Worm (Caenorhabditis elegans): Measurements from ENCODE around the gene ugt-13.

Gene ugt-13

ce11 chrV:4868698-4869097 lies 40.0 kb upstream of the ugt-13 start:
- TF ChIP-seq mes-4 (tag; optimal IDR thresholded peaks at IDR 0.05) (no peak), let-607 (tag; optimal IDR thresholded peaks at IDR 0.05) (no peak), gei-17 (GFP tag; optimal IDR thresholded peaks at IDR 0.05) (no peak)

- TF ChIP-seq ztf-18 (tag; optimal IDR thresholded peaks at IDR 0.05), result no peak
- TF ChIP-seq hlh-12 (tag; optimal IDR thresholded peaks at IDR 0.05), result no peak
- no peak for TF ChIP-seq F23B12.7 (tag; optimal IDR thresholded peaks at IDR 0.05; ENCODE audit: insufficient read depth)
- TF ChIP-seq aptf-3 (GFP tag; IDR thresholded peaks at IDR 0.05), result no peak
- no peak for TF ChIP-seq cebp-2 (GFP tag; IDR thresholded peaks at IDR 0.05)
- no peak for TF ChIP-seq hrde-1 (tag; optimal IDR thresholded peaks at IDR 0.05; ENCODE audit: borderline replicate concordance)
- no peak for TF ChIP-seq ets-4 (GFP tag; optimal IDR thresholded peaks at IDR 0.05)
- no peak for TF ChIP-seq zim-3 (tag; optimal IDR thresholded peaks at IDR 0.05)
- TF ChIP-seq ceh-40 (GFP tag; IDR thresholded peaks at IDR 0.05), result no peak
- no peak for TF ChIP-seq hmg-20 (GFP tag; IDR thresholded peaks at IDR 0.05)
- TF ChIP-seq aptf-2 (GFP tag; conservative IDR thresholded peaks at IDR 0.05), result no peak
Measured at ce11 chrV:4870627-4871026, 38.1 kb upstream of the ugt-13 start.

- no peak for TF ChIP-seq let-607 (tag; optimal IDR thresholded peaks at IDR 0.05)
- TF ChIP-seq ceh-91 (GFP tag; IDR thresholded peaks at IDR 0.05), result no peak
Measured at ce11 chrV:4871992-4872391, 36.7 kb upstream of the ugt-13 start, which contains the start of gene srd-33. TSS of gene srd-33 (plus strand) at chrV:4872292.

ce11 chrV:4877587-4877986 lies 31.1 kb upstream of the ugt-13 start, which contains the start of gene T19H12.6:
TSS of gene T19H12.6 (minus strand) at chrV:4877687.
- no peak for TF ChIP-seq fkh-3 (tag; optimal IDR thresholded peaks at IDR 0.05)
- no peak for TF ChIP-seq gei-17 (GFP tag; optimal IDR thresholded peaks at IDR 0.05)

ce11 chrV:4879251-4879650 lies 29.4 kb upstream of the ugt-13 start, which contains the start of gene T19H12.15:
TSS of gene T19H12.15 (minus strand) at chrV:4879351.
- TF ChIP-seq ztf-28 (GFP tag; IDR thresholded peaks at IDR 0.05) (no peak), let-607 (tag; optimal IDR thresholded peaks at IDR 0.05) (no peak), Y67H2A.10 (GFP tag; conservative IDR thresholded peaks at IDR 0.05) (no peak), ets-4 (GFP tag; optimal IDR thresholded peaks at IDR 0.05) (no peak), attf-6 (GFP tag; IDR thresholded peaks at IDR 0.05) (no peak), T26A5.8 (tag; optimal IDR thresholded peaks at IDR 0.05) (no peak), lir-1 (GFP tag; conservative IDR thresholded peaks at IDR 0.05) (no peak), sdz-38 (tag; optimal IDR thresholded peaks at IDR 0.05) (no peak), nfyb-1 (GFP tag; IDR thresholded peaks at IDR 0.05) (no peak), hlh-12 (tag; optimal IDR thresholded peaks at IDR 0.05) (no peak), C06A6.2 (GFP tag; conservative IDR thresholded peaks at IDR 0.05) (no peak), somi-1 (GFP tag; optimal IDR thresholded peaks at IDR 0.05) (no peak), F37B4.10 (GFP tag; IDR thresholded peaks at IDR 0.05) (no peak), Y53G8AR.9 (GFP tag; conservative IDR thresholded peaks at IDR 0.05) (no peak), F39B2.1 (GFP tag; IDR thresholded peaks at IDR 0.05) (no peak), ekl-4 (GFP tag; IDR thresholded peaks at IDR 0.05) (no peak), bed-2 (GFP tag; IDR thresholded peaks at IDR 0.05) (no peak), atf-7 (tag; optimal IDR thresholded peaks at IDR 0.05) (no peak), madf-8 (GFP tag; conservative IDR thresholded peaks at IDR 0.05) (no peak)
